Fruit fly (Drosophila melanogaster) whole organism, embryonic: ENCODE measurements around the gene CG34300.

Source experiments
- CG10431 ChIP-seq: fragments of 200-800 bp; sonication (Bioruptor generic); optimal IDR thresholded peaks from 3 replicates; lab custom pipeline; 2018; ENCODE audit warnings: missing biosample characterization, mild to moderate bottlenecking, missing genetic modification characterization
- CG10979 ChIP-seq: fragments of 200-800 bp; sonication (Bioruptor generic); optimal IDR thresholded peaks from 2 replicates; lab custom pipeline; 2018; ENCODE audit warnings: missing biosample characterization, mild to moderate bottlenecking, missing genetic modification characterization, moderate library complexity
- CG12071 ChIP-seq: fragments of 200-800 bp; sonication (Bioruptor generic); optimal IDR thresholded peaks from 3 replicates; lab custom pipeline; 2018; ENCODE audit warnings: missing biosample characterization, mild to moderate bottlenecking, missing genetic modification characterization
- CG12769 ChIP-seq: fragments of 200-800 bp; sonication (Bioruptor generic); optimal IDR thresholded peaks from 2 replicates; lab custom pipeline; 2019; ENCODE audit warnings: missing biosample characterization, mild to moderate bottlenecking, missing genetic modification characterization, moderate library complexity
- CG13424 ChIP-seq: fragments of 200-800 bp; sonication (Bioruptor generic); optimal IDR thresholded peaks from 2 replicates; lab custom pipeline; 2019; ENCODE audit warnings: missing biosample characterization, mild to moderate bottlenecking, missing genetic modification characterization, moderate library complexity
- CG13624 ChIP-seq: fragments of 200-800 bp; sonication (Bioruptor generic); optimal IDR thresholded peaks from 2 replicates; lab custom pipeline; 2016; ENCODE audit warnings: missing biosample characterization, missing genetic modification characterization
- CG13894 ChIP-seq: fragments of 200-800 bp; sonication (Bioruptor generic); optimal IDR thresholded peaks from 3 replicates; lab custom pipeline; 2018; ENCODE audit warnings: missing biosample characterization, mild to moderate bottlenecking, missing genetic modification characterization, moderate library complexity
- CG17359 ChIP-seq: fragments of 200-800 bp; sonication (Bioruptor generic); optimal IDR thresholded peaks from 3 replicates; lab custom pipeline; 2018; ENCODE audit warnings: missing biosample characterization, mild to moderate bottlenecking, missing genetic modification characterization, moderate library complexity
- CG17829 ChIP-seq: fragments of 200-800 bp; optimal IDR thresholded peaks from 2 replicates; lab custom pipeline; 2019; ENCODE audit warnings: missing biosample characterization, mild to moderate bottlenecking, missing genetic modification characterization, moderate library complexity
- CG1792 ChIP-seq: fragments of 200-800 bp; sonication (Bioruptor generic); optimal IDR thresholded peaks from 2 replicates; lab custom pipeline; 2016; ENCODE audit warnings: missing biosample characterization, missing genetic modification characterization
- CG2120 ChIP-seq: fragments of 200-800 bp; sonication (Bioruptor generic); optimal IDR thresholded peaks from 3 replicates; lab custom pipeline; 2016; ENCODE audit warnings: missing biosample characterization, missing genetic modification characterization
- CG2875 ChIP-seq: fragments of 200-800 bp; sonication (Bioruptor generic); optimal IDR thresholded peaks from 2 replicates; lab custom pipeline; 2017; ENCODE audit warnings: missing biosample characterization, mild to moderate bottlenecking, missing genetic modification characterization, missing genetic modification reagents
- CG31224 ChIP-seq: fragments of 200-800 bp; sonication (Bioruptor generic); IDR thresholded peaks from 2 replicates; pipeline ENCODE4 v1.3.6; 2022; ENCODE audit warnings: missing biosample characterization, missing genetic modification characterization
- CG33557 ChIP-seq: fragments of 200-800 bp; sonication (Bioruptor generic); optimal IDR thresholded peaks from 2 replicates; lab custom pipeline; 2019; ENCODE audit warnings: missing biosample characterization, mild to moderate bottlenecking, missing genetic modification characterization, moderate library complexity
- CG34422 ChIP-seq: fragments of 200-800 bp; sonication (Bioruptor generic); IDR thresholded peaks from 3 replicates; pipeline ENCODE4 v1.3.6; 2022; ENCODE audit warnings: missing biosample characterization, missing genetic modification characterization
- CG3838 ChIP-seq: fragments of 200-800 bp; sonication (Bioruptor generic); optimal IDR thresholded peaks from 3 replicates; lab custom pipeline; 2016; ENCODE audit warnings: missing biosample characterization, missing genetic modification characterization
- CG9797 ChIP-seq: fragments of 200-800 bp; sonication (Bioruptor generic); optimal IDR thresholded peaks from 3 replicates; lab custom pipeline; 2018; ENCODE audit warnings: missing biosample characterization, mild to moderate bottlenecking, missing genetic modification characterization
- Chrac-16 ChIP-seq: fragments of 200-800 bp; sonication (Bioruptor generic); optimal IDR thresholded peaks from 3 replicates; lab custom pipeline; 2016; ENCODE audit warnings: missing biosample characterization, missing genetic modification characterization
- CrebB ChIP-seq: fragments of 200-800 bp; sonication (Bioruptor generic); optimal IDR thresholded peaks from 3 replicates; lab custom pipeline; 2018; ENCODE audit warnings: missing biosample characterization, mild to moderate bottlenecking, missing genetic modification characterization
- Dip2 ChIP-seq: fragments of 200-800 bp; sonication (Bioruptor generic); IDR thresholded peaks from 2 replicates; pipeline ENCODE4 v1.3.6; 2022; ENCODE audit warnings: missing biosample characterization, missing genetic modification characterization
- E2f2 ChIP-seq: fragments of 200-800 bp; sonication (Bioruptor generic); IDR thresholded peaks from 2 replicates; pipeline ENCODE4 v1.3.6; 2022; ENCODE audit warnings: missing biosample characterization, missing genetic modification characterization
- Hsf ChIP-seq: fragments of 200-800 bp; sonication (Bioruptor generic); optimal IDR thresholded peaks from 3 replicates; lab custom pipeline; 2016; ENCODE audit warnings: missing biosample characterization, missing genetic modification characterization
- MESR4 ChIP-seq: fragments of 200-800 bp; sonication (Bioruptor generic); optimal IDR thresholded peaks from 2 replicates; lab custom pipeline; 2018; ENCODE audit warnings: missing biosample characterization, mild to moderate bottlenecking, missing genetic modification characterization, moderate library complexity
- Mes4 ChIP-seq: fragments of 200-800 bp; sonication (Bioruptor generic); optimal IDR thresholded peaks from 2 replicates; lab custom pipeline; 2016; ENCODE audit warnings: missing biosample characterization, missing genetic modification characterization
- Mrtf ChIP-seq: fragments of 200-800 bp; sonication (Bioruptor generic); IDR thresholded peaks from 3 replicates; pipeline ENCODE4 v1.3.6; 2022; ENCODE audit warnings: missing biosample characterization, missing genetic modification characterization
- NK7.1 ChIP-seq: fragments of 200-800 bp; sonication (Bioruptor generic); optimal IDR thresholded peaks from 3 replicates; lab custom pipeline; 2016; ENCODE audit warnings: missing biosample characterization, missing genetic modification characterization
- NfI ChIP-seq: fragments of 200-800 bp; sonication (Bioruptor generic); optimal IDR thresholded peaks from 3 replicates; lab custom pipeline; 2018; ENCODE audit warnings: missing biosample characterization, mild to moderate bottlenecking, missing genetic modification characterization, moderate library complexity
- Ptx1 ChIP-seq: fragments of 200-800 bp; sonication (Bioruptor generic); IDR thresholded peaks from 2 replicates; pipeline ENCODE4 v1.3.6; 2022; ENCODE audit warnings: missing biosample characterization, missing genetic modification characterization
- Ravus ChIP-seq: fragments of 200-800 bp; sonication (Bioruptor generic); IDR thresholded peaks from 2 replicates; pipeline ENCODE4 v1.3.6; 2022; ENCODE audit warnings: missing biosample characterization, missing genetic modification characterization
- Rfx ChIP-seq: fragments of 200-800 bp; sonication (Bioruptor generic); IDR thresholded peaks from 2 replicates; pipeline ENCODE4 v1.3.6; 2022; ENCODE audit warnings: missing biosample characterization, missing genetic modification characterization
- bab2 ChIP-seq: fragments of 200-800 bp; sonication (Bioruptor generic); optimal IDR thresholded peaks from 2 replicates; lab custom pipeline; 2016; ENCODE audit warnings: missing biosample characterization, missing genetic modification characterization
- cas ChIP-seq: fragments of 200-800 bp; sonication (Bioruptor generic); IDR thresholded peaks from 2 replicates; pipeline ENCODE4 v1.3.6; 2022; ENCODE audit warnings: missing biosample characterization, missing genetic modification characterization
- ci ChIP-seq: fragments of 200-800 bp; sonication (Bioruptor generic); IDR thresholded peaks from 3 replicates; pipeline ENCODE4 v1.3.6; 2022; ENCODE audit warnings: missing biosample characterization, missing genetic modification characterization
- cwo ChIP-seq: fragments of 200-800 bp; sonication (Bioruptor generic); optimal IDR thresholded peaks from 3 replicates; lab custom pipeline; 2017; ENCODE audit warnings: missing biosample characterization, missing genetic modification characterization, mild to moderate bottlenecking, moderate library complexity, missing genetic modification reagents
- danr ChIP-seq: fragments of 200-800 bp; sonication (Bioruptor generic); IDR thresholded peaks from 2 replicates; pipeline ENCODE4 v1.3.6; 2022; ENCODE audit warnings: missing biosample characterization, missing genetic modification characterization
- dm ChIP-seq: fragments of 200-800 bp; sonication (Bioruptor generic); optimal IDR thresholded peaks from 3 replicates; lab custom pipeline; 2016; ENCODE audit warnings: missing biosample characterization, missing genetic modification characterization
- dmrt99B ChIP-seq: fragments of 200-800 bp; sonication (Bioruptor generic); optimal IDR thresholded peaks from 2 replicates; lab custom pipeline; 2018; ENCODE audit warnings: missing biosample characterization, mild to moderate bottlenecking, missing genetic modification characterization, moderate library complexity
- fru ChIP-seq: fragments of >200 bp; optimal IDR thresholded peaks from 2 replicates; lab custom pipeline; 2017
- fu2 ChIP-seq: fragments of 200-800 bp; sonication (Bioruptor generic); optimal IDR thresholded peaks from 2 replicates; lab custom pipeline; 2016; ENCODE audit warnings: missing biosample characterization, missing genetic modification characterization
- gcm ChIP-seq: fragments of 200-800 bp; sonication (Bioruptor generic); optimal IDR thresholded peaks from 2 replicates; lab custom pipeline; 2019; ENCODE audit warnings: missing biosample characterization, mild to moderate bottlenecking, missing genetic modification characterization, moderate library complexity
- gt ChIP-seq: fragments of 200-800 bp; sonication (Bioruptor generic); IDR thresholded peaks from 2 replicates; pipeline ENCODE4 v1.3.6; 2022; ENCODE audit warnings: missing biosample characterization, missing genetic modification characterization
- ind ChIP-seq: fragments of 200-800 bp; sonication (Bioruptor generic); optimal IDR thresholded peaks from 3 replicates; lab custom pipeline; 2016; ENCODE audit warnings: missing biosample characterization, missing genetic modification characterization
- odd ChIP-seq: fragments of 200-800 bp; sonication (Bioruptor generic); optimal IDR thresholded peaks from 2 replicates; lab custom pipeline; 2017; ENCODE audit warnings: missing biosample characterization, mild to moderate bottlenecking, missing genetic modification characterization
- pnt ChIP-seq: fragments of 200-800 bp; sonication (Bioruptor generic); optimal IDR thresholded peaks from 3 replicates; lab custom pipeline; 2016; ENCODE audit warnings: missing biosample characterization, missing genetic modification characterization
- pros ChIP-seq: fragments of 200-800 bp; sonication (Bioruptor generic); optimal IDR thresholded peaks from 3 replicates; lab custom pipeline; 2019; ENCODE audit warnings: missing biosample characterization, mild to moderate bottlenecking, missing genetic modification characterization, moderate library complexity
- psq ChIP-seq: fragments of 200-800 bp; sonication (Bioruptor generic); optimal IDR thresholded peaks from 2 replicates; lab custom pipeline; 2017; ENCODE audit warnings: missing biosample characterization, missing genetic modification characterization
- salm ChIP-seq: fragments of 200-800 bp; sonication (Bioruptor generic); optimal IDR thresholded peaks from 2 replicates; lab custom pipeline; 2018; ENCODE audit warnings: missing biosample characterization, mild to moderate bottlenecking, missing genetic modification characterization
- scrt ChIP-seq: fragments of 200-800 bp; sonication (Bioruptor generic); optimal IDR thresholded peaks from 2 replicates; lab custom pipeline; 2018; ENCODE audit warnings: missing biosample characterization, mild to moderate bottlenecking, missing genetic modification characterization, moderate library complexity
- tap ChIP-seq: fragments of 200-800 bp; optimal IDR thresholded peaks from 3 replicates; lab custom pipeline; 2019; ENCODE audit warnings: missing biosample characterization, mild to moderate bottlenecking, missing genetic modification characterization, moderate library complexity
- unc-4 ChIP-seq: fragments of 200-800 bp; sonication (Bioruptor generic); IDR thresholded peaks from 2 replicates; pipeline ENCODE4 v1.3.6; 2022; ENCODE audit warnings: missing biosample characterization, missing genetic modification characterization; ENCODE audit not compliant: partially characterized antibody
- vnd ChIP-seq: fragments of 200-800 bp; sonication (Bioruptor generic); IDR thresholded peaks from 3 replicates; pipeline ENCODE4 v1.3.6; 2022; ENCODE audit warnings: missing biosample characterization, missing genetic modification characterization; ENCODE audit not compliant: partially characterized antibody
- wdn ChIP-seq: fragments of 200-800 bp; sonication (Bioruptor generic); IDR thresholded peaks from 2 replicates; pipeline ENCODE4 v1.3.6; 2022; ENCODE audit warnings: missing biosample characterization, missing genetic modification characterization

Gene CG34300

DNA sequence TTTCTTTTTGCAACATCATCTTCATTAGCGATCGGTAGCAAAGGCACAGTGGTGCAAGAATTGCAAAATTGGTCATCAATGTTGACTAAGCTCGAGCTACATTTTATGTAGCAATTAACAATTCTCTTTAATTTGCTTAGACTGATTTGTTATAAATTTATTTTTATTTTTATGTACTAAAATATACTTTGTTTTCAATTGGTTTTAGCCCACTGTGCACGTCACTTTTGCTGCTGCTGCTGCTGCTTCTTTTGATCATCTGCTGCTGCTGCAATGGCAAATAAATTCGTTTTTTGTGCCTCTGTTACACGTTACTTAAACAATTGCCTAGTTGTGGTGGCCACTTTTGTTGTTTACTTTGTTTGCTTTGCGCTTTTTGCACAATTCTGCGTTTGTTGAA, 10.4 kb downstream of the CG34300 start (continued):
- no peak for TF ChIP-seq CG9797 (GFP tag; lab: Kevin White, UChicago)
- TF ChIP-seq CG2875 (GFP tag; lab: Kevin White, UChicago), result peak; percentile 78
- TF ChIP-seq pros (GFP tag; lab: Kevin White, UChicago), result no peak
- TF ChIP-seq CG10431 (GFP tag; lab: Kevin White, UChicago), result no peak
- peak; percentile 89 for TF ChIP-seq CG34422 (GFP tag; lab: Robert Waterston, UW)
- TF ChIP-seq CG1792 (GFP tag; lab: Kevin White, UChicago), result no peak
- TF ChIP-seq Dip2 (GFP tag; lab: Robert Waterston, UW), result no peak
- peak; percentile 32 for TF ChIP-seq scrt (GFP tag; lab: Kevin White, UChicago)
- peak; percentile 67 for TF ChIP-seq salm (tag; lab: Kevin White, UChicago)
- TF ChIP-seq CG31224 (GFP tag; lab: Robert Waterston, UW), result peak; percentile 65
- TF ChIP-seq wdn, result peak; percentile 64
- no peak for TF ChIP-seq CG13894 (tag; lab: Kevin White, UChicago)
- TF ChIP-seq cas (GFP tag; lab: Robert Waterston, UW), result peak; percentile 49; the same call in 1 of the 2 replicates
- no peak for TF ChIP-seq CG13624 (GFP tag; lab: Kevin White, UChicago)
- no peak for TF ChIP-seq bab2 (GFP tag; lab: Kevin White, UChicago)
- no peak for TF ChIP-seq dm (GFP tag; lab: Kevin White, UChicago)
- TF ChIP-seq NfI (GFP tag; lab: Kevin White, UChicago), result peak; percentile 79
- no peak for TF ChIP-seq unc-4 (GFP tag; lab: Robert Waterston, UW)
- TF ChIP-seq MESR4, result no peak
- peak; percentile 72 for TF ChIP-seq danr (GFP tag; lab: Robert Waterston, UW)
- TF ChIP-seq CG2120 (GFP tag; lab: Kevin White, UChicago), result peak; percentile 62
- TF ChIP-seq gt (GFP tag; lab: Robert Waterston, UW), result peak; percentile 63
- TF ChIP-seq fu2 (GFP tag; lab: Kevin White, UChicago), result peak; percentile 25
- TF ChIP-seq E2f2 (GFP tag; lab: Robert Waterston, UW), result peak; percentile 65; the same call in 1 of the 2 replicates
- TF ChIP-seq Hsf (GFP tag; lab: Kevin White, UChicago), result peak; percentile 78
- TF ChIP-seq Mrtf (GFP tag; lab: Robert Waterston, UW), result peak; percentile 83
- peak; percentile 80 for TF ChIP-seq CG10979 (tag; lab: Kevin White, UChicago)
- TF ChIP-seq fru (lab: Kevin White, UChicago), result no peak
- peak; percentile 79 for TF ChIP-seq ind
- no peak for TF ChIP-seq Mes4 (GFP tag; lab: Kevin White, UChicago)
- TF ChIP-seq CG17829 (tag; lab: Kevin White, UChicago), result peak; percentile 74
- peak; percentile 80 for TF ChIP-seq CG17359
- peak; percentile 20 for TF ChIP-seq psq (GFP tag; lab: Kevin White, UChicago)
- TF ChIP-seq CG33557, result peak; percentile 1
- peak; percentile 88 for TF ChIP-seq Ptx1 (GFP tag; lab: Robert Waterston, UW)
- TF ChIP-seq ci, result peak; percentile 93
- TF ChIP-seq cwo (GFP tag; lab: Kevin White, UChicago), result peak; percentile 49
- peak; percentile 50 for TF ChIP-seq pnt (GFP tag; lab: Kevin White, UChicago)
- TF ChIP-seq CG3838, result peak; percentile 29
- peak; percentile 77 for TF ChIP-seq CG13424 (tag; lab: Kevin White, UChicago)
- TF ChIP-seq tap (tag; lab: Kevin White, UChicago), result peak; percentile 77
- peak; percentile 77 for TF ChIP-seq Rfx (GFP tag; lab: Robert Waterston, UW)
- peak; percentile 77 for TF ChIP-seq Chrac-16 (GFP tag; lab: Kevin White, UChicago)
- peak; percentile 81 for TF ChIP-seq dmrt99B (tag; lab: Kevin White, UChicago)
- TF ChIP-seq CrebB (tag; lab: Kevin White, UChicago), result peak; percentile 43
- TF ChIP-seq odd, result peak; percentile 72
- TF ChIP-seq CG12769 (tag; lab: Kevin White, UChicago), result peak; percentile 28
- TF ChIP-seq gcm (GFP tag; lab: Kevin White, UChicago), result peak; percentile 69
- TF ChIP-seq vnd, result no peak
- peak; percentile 69 for TF ChIP-seq CG12071 (GFP tag; lab: Kevin White, UChicago)
- TF ChIP-seq Ravus (GFP tag; lab: Robert Waterston, UW), result peak; percentile 68
- TF ChIP-seq NK7.1, result no peak
